Worm (Caenorhabditis elegans): ENCODE results near the gene F59G1.4.

DNA sequence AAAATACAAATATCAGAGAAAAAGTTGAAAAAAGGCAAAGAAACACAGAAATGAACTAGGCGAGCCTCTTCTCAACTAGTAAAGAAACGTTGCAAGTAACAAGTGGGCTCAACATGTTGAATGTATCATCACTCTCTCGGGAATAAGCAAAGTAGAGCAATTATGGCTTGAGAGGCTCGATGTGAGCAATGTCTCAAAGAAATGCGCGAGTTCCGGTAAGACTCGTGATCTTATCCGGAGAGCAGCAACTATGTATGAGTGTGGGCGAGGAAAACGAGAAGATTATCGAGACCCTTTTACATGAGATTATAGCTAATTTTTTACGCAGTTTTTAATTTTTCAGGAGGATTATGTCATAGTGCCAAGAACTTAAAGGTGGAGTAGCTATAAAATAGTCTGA lies 56.2 kb downstream of the F59G1.4 start:
- TF ChIP-seq flt-1 (GFP tag; IDR thresholded peaks at IDR 0.05), result no peak
- no peak for TF ChIP-seq ama-1 (optimal IDR thresholded peaks at IDR 0.05)
- TF ChIP-seq B0310.2 (tag; optimal IDR thresholded peaks at IDR 0.05), result no peak
- TF ChIP-seq ceh-36 (tag; optimal IDR thresholded peaks at IDR 0.05), result no peak
